Fruit fly (Drosophila melanogaster): ENCODE measurements around the gene ush.
A peak's percentile ranks its signal among the peaks of the same experiment; 100 is the strongest.

The ush gene

DNA sequence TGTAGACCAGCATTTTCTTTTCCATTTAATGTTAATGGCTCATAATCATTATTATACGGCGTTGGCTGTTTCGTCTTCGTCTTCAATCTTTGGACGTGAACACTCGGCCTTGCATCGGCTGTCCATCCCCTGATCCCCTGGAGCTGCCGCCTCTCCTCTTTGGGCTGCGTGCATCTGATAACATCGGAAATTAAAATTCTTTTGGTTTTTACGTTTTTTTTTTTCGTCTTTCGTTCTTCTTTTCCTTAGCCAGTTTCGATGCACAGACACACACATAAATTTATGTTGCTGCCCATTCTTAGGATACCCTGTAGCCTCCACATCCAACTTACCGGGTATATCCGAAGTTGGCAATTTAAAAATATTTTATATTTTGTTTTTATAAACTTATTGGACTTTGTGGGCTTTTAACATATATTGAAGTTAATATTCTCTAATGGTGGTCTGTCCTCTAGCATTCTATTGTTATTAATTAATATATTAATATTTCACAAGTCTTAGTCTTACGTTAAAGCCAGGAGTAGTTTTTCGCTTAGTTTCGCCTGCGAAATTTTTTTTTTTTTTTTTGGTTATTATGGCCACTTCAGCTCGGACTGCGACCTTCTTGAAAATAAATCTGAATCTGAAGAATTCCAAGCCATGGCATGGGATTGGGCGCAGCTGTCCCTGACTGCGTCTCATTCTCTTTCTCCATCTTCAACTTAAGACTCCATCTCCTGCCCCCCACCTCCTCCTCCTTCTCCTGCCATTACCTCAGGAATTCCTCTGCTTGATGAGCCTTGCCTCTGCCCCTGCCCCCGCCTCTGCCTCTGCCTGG is 35.2 kb upstream of the ush start (continued):
- no peak for TF ChIP-seq MESR4 (GFP tag; optimal IDR thresholded peaks at IDR 0.05)
- TF ChIP-seq her (GFP tag; optimal IDR thresholded peaks at IDR 0.05), result no peak
- TF ChIP-seq CG31365 (tag; optimal IDR thresholded peaks at IDR 0.05), result no peak
- no peak for TF ChIP-seq CG32767 (GFP tag; IDR thresholded peaks at IDR 0.05)
- no peak for TF ChIP-seq CG14441 (GFP tag; IDR thresholded peaks at IDR 0.05)
- no peak for TF ChIP-seq kay (GFP tag; optimal IDR thresholded peaks at IDR 0.05)
- no peak for TF ChIP-seq Tbp (GFP tag; optimal IDR thresholded peaks at IDR 0.05)
- TF ChIP-seq lov (optimal IDR thresholded peaks at IDR 0.05), result no peak
- TF ChIP-seq lov (GFP tag; IDR thresholded peaks at IDR 0.05), result no peak
- no peak for TF ChIP-seq pum (GFP tag; optimal IDR thresholded peaks at IDR 0.05)
- TF ChIP-seq CoRest (tag; optimal IDR thresholded peaks at IDR 0.05), result peak; percentile 55
- TF ChIP-seq stwl (tag; optimal IDR thresholded peaks at IDR 0.05), result peak; percentile 21
- TF ChIP-seq stc (GFP tag; IDR thresholded peaks at IDR 0.05), result no peak
- TF ChIP-seq CG9876 (GFP tag; optimal IDR thresholded peaks at IDR 0.05), result no peak
- no peak for TF ChIP-seq Atf-2 (GFP tag; optimal IDR thresholded peaks at IDR 0.05)
- TF ChIP-seq Mrtf (GFP tag; IDR thresholded peaks at IDR 0.05), result no peak
- TF ChIP-seq Hmx (GFP tag; optimal IDR thresholded peaks at IDR 0.05), result no peak
- 0 out of 3 replicates have a peak, but pooled peaks have one; percentile 11 for TF ChIP-seq jigr1 (GFP tag; IDR thresholded peaks at IDR 0.05)
- TF ChIP-seq Hsf (GFP tag; optimal IDR thresholded peaks at IDR 0.05), result no peak
- peak; percentile 58 for TF ChIP-seq CG2202 (tag; optimal IDR thresholded peaks at IDR 0.05)
- no peak for TF ChIP-seq sd (tag; optimal IDR thresholded peaks at IDR 0.05)
- peak; percentile 1 for TF ChIP-seq CG4820 (GFP tag; optimal IDR thresholded peaks at IDR 0.05)
- TF ChIP-seq cad (GFP tag; optimal IDR thresholded peaks at IDR 0.05), result no peak
- no peak for TF ChIP-seq HmgD (GFP tag; optimal IDR thresholded peaks at IDR 0.05)
- TF ChIP-seq tll (GFP tag; optimal IDR thresholded peaks at IDR 0.05), result no peak
- no peak for TF ChIP-seq schlank (tag; optimal IDR thresholded peaks at IDR 0.05)
- no peak for TF ChIP-seq slbo (GFP tag; IDR thresholded peaks at IDR 0.05)
- no peak for TF ChIP-seq gt (GFP tag; IDR thresholded peaks at IDR 0.05)
- no peak for TF ChIP-seq CG11696 (GFP tag; IDR thresholded peaks at IDR 0.05)
- TF ChIP-seq phol (tag; optimal IDR thresholded peaks at IDR 0.05), result peak; percentile 79
- no peak for TF ChIP-seq aop (GFP tag; IDR thresholded peaks at IDR 0.05)
- no peak for TF ChIP-seq Sin3A (optimal IDR thresholded peaks at IDR 0.05)
- no peak for TF ChIP-seq fd102C (GFP tag; optimal IDR thresholded peaks at IDR 0.05)
- TF ChIP-seq Xbp1 (GFP tag; optimal IDR thresholded peaks at IDR 0.05), result peak; percentile 29
- TF ChIP-seq Deaf1 (tag; optimal IDR thresholded peaks at IDR 0.05), result peak; percentile 5
- peak; percentile 21 for TF ChIP-seq twi (tag; optimal IDR thresholded peaks at IDR 0.05)
- TF ChIP-seq CG7556 (GFP tag; optimal IDR thresholded peaks at IDR 0.05), result peak; percentile 65
- TF ChIP-seq CG7928 (GFP tag; optimal IDR thresholded peaks at IDR 0.05), result no peak
- no peak for TF ChIP-seq CG17385 (GFP tag; optimal IDR thresholded peaks at IDR 0.05)
- TF ChIP-seq nom (GFP tag; optimal IDR thresholded peaks at IDR 0.05), result peak; percentile 75
- peak; percentile 71 to 85 for TF ChIP-seq bsh (GFP tag; optimal IDR thresholded peaks at IDR 0.05)
- no peak for TF ChIP-seq sc (optimal IDR thresholded peaks at IDR 0.05)
- peak; percentile 45 for TF ChIP-seq sc (GFP tag; optimal IDR thresholded peaks at IDR 0.05)
- no peak for TF ChIP-seq sima (GFP tag; optimal IDR thresholded peaks at IDR 0.05)
- no peak for TF ChIP-seq CG10565 (GFP tag; optimal IDR thresholded peaks at IDR 0.05)
- no peak for TF ChIP-seq gce (GFP tag; IDR thresholded peaks at IDR 0.05)
- no peak for TF ChIP-seq MBD-R2 (GFP tag; IDR thresholded peaks at IDR 0.05)
- no peak; the same call in 2 of the 3 replicates for TF ChIP-seq CG7357 (GFP tag; IDR thresholded peaks at IDR 0.05)
- peak; percentile 58 for TF ChIP-seq CG30431 (GFP tag; optimal IDR thresholded peaks at IDR 0.05)
- TF ChIP-seq dmrt11E (tag; optimal IDR thresholded peaks at IDR 0.05), result peak; percentile 96
- TF ChIP-seq gfzf (GFP tag; optimal IDR thresholded peaks at IDR 0.05), result no peak

All from whole organism, embryonic.